Worm (Caenorhabditis elegans) whole organism, mixed stage, embryonic: Measurements from ENCODE around the gene F07H5.7.

ENCODE experiments used
- elt-3 ChIP-seq: fragments of 150-350 bp; optimal IDR thresholded peaks from 2 replicates; lab custom pipeline; 2014; ENCODE audit warnings: missing biosample characterization, missing genetic modification characterization
- lin-13 ChIP-seq: fragments of 150-350 bp; optimal IDR thresholded peaks from 2 replicates; lab custom pipeline; 2014; ENCODE audit warnings: missing biosample characterization, missing genetic modification characterization
- lsy-2 ChIP-seq: fragments of 150-350 bp; optimal IDR thresholded peaks from 2 replicates; lab custom pipeline; 2014; ENCODE audit warnings: missing biosample characterization, missing genetic modification characterization
- mep-1 ChIP-seq: fragments of 150-350 bp; optimal IDR thresholded peaks from 2 replicates; lab custom pipeline; 2017; ENCODE audit warnings: missing biosample characterization, missing genetic modification reagents, missing genetic modification characterization, inconsistent platforms
- nhr-12 ChIP-seq: fragments of 150-350 bp; optimal IDR thresholded peaks from 2 replicates; lab custom pipeline; 2014; ENCODE audit warnings: missing biosample characterization, missing genetic modification characterization

DNA sequence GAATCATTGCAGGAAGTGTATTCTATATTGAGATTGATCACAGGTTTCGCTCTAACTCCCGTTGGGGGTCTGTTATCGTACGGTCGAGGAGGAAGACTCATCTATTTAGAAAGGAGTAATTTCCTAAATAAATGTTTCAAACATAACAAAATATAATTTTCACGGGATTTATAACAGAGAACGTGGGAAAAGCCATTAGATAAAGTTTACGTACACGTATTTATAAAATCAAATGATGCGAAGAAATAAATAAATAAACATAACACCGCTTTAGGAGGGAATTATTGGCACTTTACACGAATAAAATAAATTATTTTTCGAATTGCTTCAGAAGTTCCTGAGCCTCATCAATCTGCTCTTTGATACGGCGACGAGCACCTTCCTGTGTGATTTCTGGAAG is 14.5 kb upstream of the F07H5.7 start, which contains the start of gene F07H5.10:
- TF ChIP-seq lin-13 = no peak
- TF ChIP-seq mep-1 = no peak
- no peak for TF ChIP-seq nhr-12 (tag; lab: Kevin White, UChicago)
- no peak for TF ChIP-seq elt-3 (tag; lab: Kevin White, UChicago)
- no peak for TF ChIP-seq lsy-2 (tag; lab: Kevin White, UChicago)
